Fruit fly (Drosophila melanogaster) whole organism, embryonic: ENCODE results near the gene CG13001.

Source experiments
- CG1233 ChIP-seq: fragments of 200-800 bp; sonication (Bioruptor generic); optimal IDR thresholded peaks from 4 replicates; lab custom pipeline; 2018; ENCODE audit warnings: missing biosample characterization, mild to moderate bottlenecking, missing genetic modification characterization
- CG31224 ChIP-seq: fragments of 200-800 bp; sonication (Bioruptor generic); IDR thresholded peaks from 2 replicates; pipeline ENCODE4 v1.3.6; 2022; ENCODE audit warnings: missing biosample characterization, missing genetic modification characterization
- CG32767 ChIP-seq: fragments of 200-800 bp; sonication (Bioruptor generic); IDR thresholded peaks from 2 replicates; pipeline ENCODE4 v1.3.6; 2022; ENCODE audit warnings: missing biosample characterization, missing genetic modification characterization
- CG9797 ChIP-seq: fragments of 200-800 bp; sonication (Bioruptor generic); optimal IDR thresholded peaks from 3 replicates; lab custom pipeline; 2018; ENCODE audit warnings: missing biosample characterization, mild to moderate bottlenecking, missing genetic modification characterization
- ERR ChIP-seq: fragments of 200-800 bp; sonication (Bioruptor generic); optimal IDR thresholded peaks from 2 replicates; lab custom pipeline; 2016; ENCODE audit warnings: missing biosample characterization, missing genetic modification characterization
- Hr78 ChIP-seq, 2 experiments: fragments of 200-800 bp in 1 of 2; fragments of >200 bp in 1 of 2; sonication (Bioruptor generic) in 1 of 2; optimal IDR thresholded peaks; 2 replicates each; lab custom pipeline; 2017 to 2019; ENCODE audit warnings: missing biosample characterization in 2 of 2, missing genetic modification characterization in 2 of 2, mild to moderate bottlenecking in 1 of 2, moderate library complexity in 1 of 2
- Mad ChIP-seq: fragments of 200-800 bp; sonication (Bioruptor generic); optimal IDR thresholded peaks from 2 replicates; lab custom pipeline; 2016; ENCODE audit warnings: missing biosample characterization, missing genetic modification characterization
- Usf ChIP-seq: fragments of 200-800 bp; sonication (Bioruptor generic); optimal IDR thresholded peaks from 2 replicates; lab custom pipeline; 2017; ENCODE audit warnings: missing genotype, missing biosample characterization, missing genetic modification characterization

- TF ChIP-seq CG31224 (GFP tag; lab: Robert Waterston, UW) (no peak), Hr78 (GFP tag; optimal IDR thresholded peaks at IDR 0.05; lab: Kevin White, UChicago) (no peak), Mad (GFP tag; lab: Kevin White, UChicago) (no peak), CG9797 (GFP tag; lab: Kevin White, UChicago) (no peak), ERR (GFP tag; lab: Kevin White, UChicago) (no peak), Usf (GFP tag; lab: Kevin White, UChicago) (no peak), CG1233 (GFP tag; lab: Kevin White, UChicago) (no peak), CG32767 (GFP tag; lab: Robert Waterston, UW) (no peak)
Measured at dm6 chrX:16943515-16943850, 812 bp upstream of the CG13001 start.
